Fruit fly (Drosophila melanogaster): ENCODE data around the gene glec.

The glec gene

DNA sequence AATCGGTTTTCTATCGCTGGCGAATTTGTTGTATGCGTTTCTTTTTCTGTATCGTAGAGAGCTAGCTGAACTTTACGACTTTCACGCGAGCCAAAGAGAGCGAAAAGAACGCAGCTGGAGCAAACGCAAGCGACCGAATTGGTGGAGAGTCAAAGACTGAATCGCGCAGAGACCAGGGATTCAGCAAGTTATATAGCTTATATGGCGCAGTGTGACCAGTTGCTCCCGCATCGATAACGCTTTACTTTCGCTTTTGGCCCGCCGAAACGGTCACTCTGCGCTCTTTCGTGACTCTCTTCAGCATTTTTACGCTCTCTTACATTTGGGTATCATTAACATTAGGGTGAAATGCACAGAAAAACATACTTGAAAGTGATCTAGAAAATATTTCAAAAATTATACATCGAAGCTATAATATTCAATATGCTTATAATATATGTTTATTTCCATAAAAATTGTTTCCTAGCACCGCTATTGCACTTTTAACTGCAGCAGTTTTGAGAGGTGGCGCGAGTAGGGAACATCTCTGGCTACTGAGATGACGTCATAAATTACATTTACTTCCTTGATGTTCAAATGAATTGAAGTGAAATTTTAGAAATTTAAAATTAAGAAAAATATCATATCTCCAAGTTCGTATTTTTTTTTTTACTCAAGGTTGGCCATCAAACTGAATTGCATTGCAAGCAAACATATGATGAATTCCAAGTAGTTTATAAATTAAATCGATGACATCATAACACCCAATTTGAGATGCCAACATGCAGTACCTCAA, at the start of gene glec (continued):
- peak in 1 of 2 experiments; percentile 58 for TF ChIP-seq Hr51 (GFP tag; optimal IDR thresholded peaks at IDR 0.05)
- TF ChIP-seq Rx (GFP tag; IDR thresholded peaks at IDR 0.05) = peak; percentile 41; the same call in 1 of the 2 replicates
- TF ChIP-seq bbx (GFP tag; IDR thresholded peaks at IDR 0.05; ENCODE audit: partially characterized antibody) = peak; percentile 82
- TF ChIP-seq CG33557 (GFP tag; optimal IDR thresholded peaks at IDR 0.05) = peak; percentile 37
- no peak for TF ChIP-seq al (GFP tag; IDR thresholded peaks at IDR 0.05)
- peak; percentile 23 for TF ChIP-seq D19A (tag; optimal IDR thresholded peaks at IDR 0.05)
- peak; percentile 70 for TF ChIP-seq stwl (tag; optimal IDR thresholded peaks at IDR 0.05)
- TF ChIP-seq HHEX (GFP tag; optimal IDR thresholded peaks at IDR 0.05) = peak; percentile 5
- TF ChIP-seq D19B (GFP tag; optimal IDR thresholded peaks at IDR 0.05) = no peak
- no peak for TF ChIP-seq CG4707 (GFP tag; optimal IDR thresholded peaks at IDR 0.05)
- peak in 1 of 2 experiments; percentile 54 for TF ChIP-seq Pdp1 (GFP tag; optimal IDR thresholded peaks at IDR 0.05)
- peak; percentile 52 for TF ChIP-seq CG8924 (tag; optimal IDR thresholded peaks at IDR 0.05)
- peak; percentile 9 for TF ChIP-seq CG17359 (tag; optimal IDR thresholded peaks at IDR 0.05)
- TF ChIP-seq croc (GFP tag; conservative IDR thresholded peaks at IDR 0.05) = no peak
- peak; percentile 21 for TF ChIP-seq dmrt99B (tag; optimal IDR thresholded peaks at IDR 0.05)
- TF ChIP-seq CG34376 (GFP tag; optimal IDR thresholded peaks at IDR 0.05) = peak; percentile 28
- peak in 1 of 2 experiments; percentile 93 for TF ChIP-seq eve (GFP tag; optimal IDR thresholded peaks at IDR 0.05)
- TF ChIP-seq dimm (GFP tag; IDR thresholded peaks at IDR 0.05) = no peak
- TF ChIP-seq C15 (GFP tag; IDR thresholded peaks at IDR 0.05) = no peak
- TF ChIP-seq pum (GFP tag; optimal IDR thresholded peaks at IDR 0.05) = no peak
- TF ChIP-seq CG11085 (GFP tag; IDR thresholded peaks at IDR 0.05) = 0 out of 2 replicates have a peak, but pooled peaks have one; percentile 11
- TF ChIP-seq nerfin-2 (GFP tag; IDR thresholded peaks at IDR 0.05; ENCODE audit: partially characterized antibody) = peak; percentile 33; the same call in 1 of the 2 replicates
- TF ChIP-seq lov (optimal IDR thresholded peaks at IDR 0.05) = no peak
- TF ChIP-seq lov (GFP tag; IDR thresholded peaks at IDR 0.05) = 0 out of 3 replicates have a peak, but pooled peaks have one; percentile 65
- TF ChIP-seq Lim3 (GFP tag; IDR thresholded peaks at IDR 0.05) = no peak
- peak; percentile 71; the same call in 2 of the 3 replicates for TF ChIP-seq CG6791 (GFP tag; IDR thresholded peaks at IDR 0.05; ENCODE audit: partially characterized antibody)
- peak; percentile 50; the same call in 2 of the 3 replicates for TF ChIP-seq CG16813 (GFP tag; IDR thresholded peaks at IDR 0.05; ENCODE audit: partially characterized antibody)
- TF ChIP-seq CG13287 (GFP tag; IDR thresholded peaks at IDR 0.05; ENCODE audit: partially characterized antibody) = peak; percentile 61; the same call in 1 of the 2 replicates
- TF ChIP-seq unc-4 (GFP tag; IDR thresholded peaks at IDR 0.05; ENCODE audit: partially characterized antibody) = peak; percentile 46
- peak; percentile 44; the same call in 1 of the 2 replicates for TF ChIP-seq CG14014 (GFP tag; IDR thresholded peaks at IDR 0.05)
- peak; percentile 77 for TF ChIP-seq HmgD (GFP tag; optimal IDR thresholded peaks at IDR 0.05)
- TF ChIP-seq so (GFP tag; IDR thresholded peaks at IDR 0.05) = peak; percentile 59; the same call in 1 of the 3 replicates
- TF ChIP-seq Fer3 (tag; optimal IDR thresholded peaks at IDR 0.05) = peak; percentile 6
- TF ChIP-seq gro (GFP tag; optimal IDR thresholded peaks at IDR 0.05) = peak; percentile 55
- peak in 1 of 2 experiments; percentile 17 for TF ChIP-seq Eip74EF (GFP tag; optimal IDR thresholded peaks at IDR 0.05)
- no peak for TF ChIP-seq CG8478 (optimal IDR thresholded peaks at IDR 0.05)
- peak; percentile 88 for TF ChIP-seq sens (GFP tag)
- peak; percentile 61 for TF ChIP-seq Hmr (GFP tag; optimal IDR thresholded peaks at IDR 0.05)
- peak; percentile 71 for TF ChIP-seq oc (tag; optimal IDR thresholded peaks at IDR 0.05)
- TF ChIP-seq inv (GFP tag; IDR thresholded peaks at IDR 0.05; ENCODE audit: partially characterized antibody) = peak; percentile 19; the same call in 1 of the 2 replicates
- peak; percentile 45; the same call in 1 of the 2 replicates for TF ChIP-seq Adf1 (GFP tag; IDR thresholded peaks at IDR 0.05)
- TF ChIP-seq CoRest (tag; optimal IDR thresholded peaks at IDR 0.05) = peak; percentile 53
- no peak for TF ChIP-seq Asciz (GFP tag; optimal IDR thresholded peaks at IDR 0.05)
- TF ChIP-seq CG2889 (GFP tag; IDR thresholded peaks at IDR 0.05) = no peak
- TF ChIP-seq wek (GFP tag; optimal IDR thresholded peaks at IDR 0.05) = peak; percentile 21
- peak; percentile 1 for TF ChIP-seq CG9727 (GFP tag; optimal IDR thresholded peaks at IDR 0.05)
- peak; percentile 76 for TF ChIP-seq Ets65A (GFP tag)
